Worm (Caenorhabditis elegans): Measurements from ENCODE around the gene Y82E9BR.6.

DNA sequence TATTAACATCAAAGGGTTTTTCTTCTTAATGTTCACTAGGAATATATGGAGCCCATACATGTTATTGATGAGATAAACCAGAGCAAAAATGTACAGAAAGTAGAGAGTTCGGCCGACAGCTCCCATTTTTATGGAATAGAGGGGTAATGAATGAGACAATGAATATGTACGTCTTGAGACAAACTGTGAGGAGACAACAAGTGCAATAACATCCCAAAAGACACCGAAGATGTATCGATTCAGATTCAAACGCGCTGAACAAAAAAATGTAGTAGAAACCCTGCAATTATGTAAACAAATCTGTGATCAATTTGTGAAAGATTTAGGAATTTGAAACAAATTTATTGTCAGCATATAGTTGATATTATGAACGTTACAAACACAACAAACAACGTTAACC lies 34.0 kb upstream of the Y82E9BR.6 start:
- TF ChIP-seq lsy-2 (tag; optimal IDR thresholded peaks at IDR 0.05) (no peak), drap-1 (GFP tag; optimal IDR thresholded peaks at IDR 0.05) (no peak), elt-3 (tag; optimal IDR thresholded peaks at IDR 0.05) (no peak), nhr-237 (tag; optimal IDR thresholded peaks at IDR 0.05) (no peak), lin-13 (tag; optimal IDR thresholded peaks at IDR 0.05) (no peak), nhr-12 (tag; optimal IDR thresholded peaks at IDR 0.05) (no peak), mep-1 (tag; optimal IDR thresholded peaks at IDR 0.05) (no peak), nhr-28 (tag; optimal IDR thresholded peaks at IDR 0.05) (no peak), ceh-39 (tag; optimal IDR thresholded peaks at IDR 0.05) (no peak), mab-5 (tag; optimal IDR thresholded peaks at IDR 0.05) (no peak), ztf-11 (tag; optimal IDR thresholded peaks at IDR 0.05) (no peak), flh-1 (GFP tag; optimal IDR thresholded peaks at IDR 0.05) (no peak), nhr-76 (tag; optimal IDR thresholded peaks at IDR 0.05) (no peak), tbx-8 (GFP tag; optimal IDR thresholded peaks at IDR 0.05) (no peak)
